Fruit fly (Drosophila melanogaster) whole organism, adult: ENCODE measurements around the gene CG15506.

Experiments
- CG11617 ChIP-seq: fragments of 200-800 bp; sonication (Bioruptor generic); optimal IDR thresholded peaks from 2 replicates; lab custom pipeline; 2017; ENCODE audit warnings: mild to moderate bottlenecking, missing biosample characterization, missing genetic modification reagents, missing genetic modification characterization
- CG12768 ChIP-seq: fragments of 200-800 bp; sonication (Bioruptor generic); optimal IDR thresholded peaks from 2 replicates; lab custom pipeline; 2017; ENCODE audit warnings: missing biosample characterization, missing genetic modification characterization, mild to moderate bottlenecking, moderate library complexity, missing genetic modification reagents
- CG14711 ChIP-seq: fragments of 200-800 bp; sonication (Bioruptor generic); optimal IDR thresholded peaks from 2 replicates; lab custom pipeline; 2018; ENCODE audit warnings: missing biosample characterization, mild to moderate bottlenecking, missing genetic modification characterization, moderate library complexity
- CG1620 ChIP-seq: fragments of 200-800 bp; sonication (Bioruptor generic); optimal IDR thresholded peaks from 2 replicates; lab custom pipeline; 2016; ENCODE audit warnings: missing biosample characterization, missing genetic modification characterization
- CG33017 ChIP-seq: fragments of 200-800 bp; sonication (Bioruptor generic); optimal IDR thresholded peaks from 2 replicates; lab custom pipeline; 2018; ENCODE audit warnings: missing biosample characterization, mild to moderate bottlenecking, missing genetic modification characterization, moderate library complexity
- CG5204 ChIP-seq: fragments of 200-800 bp; sonication (Bioruptor generic); optimal IDR thresholded peaks from 2 replicates; lab custom pipeline; 2016; ENCODE audit warnings: missing biosample characterization, missing genetic modification characterization
- CG7045 ChIP-seq: fragments of 200-800 bp; sonication (Bioruptor generic); optimal IDR thresholded peaks from 2 replicates; lab custom pipeline; 2017; ENCODE audit warnings: missing biosample characterization, mild to moderate bottlenecking, missing genetic modification characterization
- CG7101 ChIP-seq: fragments of 200-800 bp; sonication (Bioruptor generic); optimal IDR thresholded peaks from 2 replicates; lab custom pipeline; 2018; ENCODE audit warnings: missing biosample characterization, mild to moderate bottlenecking, missing genetic modification characterization, moderate library complexity
- Clk ChIP-seq: fragments of 200-800 bp; sonication (Bioruptor generic); optimal IDR thresholded peaks from 2 replicates; lab custom pipeline; 2017; ENCODE audit warnings: missing biosample characterization, missing genetic modification characterization
- Crg-1 ChIP-seq: fragments of 200-800 bp; sonication (Bioruptor generic); optimal IDR thresholded peaks from 2 replicates; lab custom pipeline; 2016; ENCODE audit warnings: missing biosample characterization, missing genetic modification characterization
- Hr96 ChIP-seq: fragments of 200-800 bp; sonication (Bioruptor generic); optimal IDR thresholded peaks from 2 replicates; lab custom pipeline; 2016; ENCODE audit warnings: missing biosample characterization, missing genetic modification characterization
- Mnt ChIP-seq: fragments of 200-800 bp; sonication (Bioruptor generic); optimal IDR thresholded peaks from 2 replicates; lab custom pipeline; 2016; ENCODE audit warnings: missing biosample characterization, mild to moderate bottlenecking, missing genetic modification characterization
- bab1 ChIP-seq: fragments of 200-800 bp; sonication (Bioruptor generic); optimal IDR thresholded peaks from 3 replicates; lab custom pipeline; 2019; ENCODE audit warnings: missing biosample characterization, mild to moderate bottlenecking, missing genetic modification characterization, moderate library complexity
- cic ChIP-seq: fragments of 200-800 bp; sonication (Bioruptor generic); optimal IDR thresholded peaks from 2 replicates; lab custom pipeline; 2017; ENCODE audit warnings: missing biosample characterization, mild to moderate bottlenecking, missing genetic modification characterization, moderate library complexity
- cnc ChIP-seq, 2 experiments: fragments of >200 bp; optimal IDR thresholded peaks; 2 replicates each; lab custom pipeline; 2017
- kay ChIP-seq: fragments of 200-800 bp; sonication (Bioruptor generic); peaks from one replicate; lab custom pipeline; 2016; ENCODE audit warnings: missing biosample characterization, missing genetic modification characterization, borderline replicate concordance
- ovo ChIP-seq: fragments of 200-800 bp; sonication (Bioruptor generic); optimal IDR thresholded peaks from 2 replicates; lab custom pipeline; 2016; ENCODE audit warnings: missing biosample characterization, missing genetic modification characterization
- pad ChIP-seq: fragments of 200-800 bp; sonication (Bioruptor generic); optimal IDR thresholded peaks from 3 replicates; lab custom pipeline; 2017; ENCODE audit warnings: missing biosample characterization, missing genetic modification characterization, mild to moderate bottlenecking, moderate library complexity, missing genetic modification reagents
- tj ChIP-seq: fragments of 200-800 bp; sonication (Bioruptor generic); optimal IDR thresholded peaks from 3 replicates; lab custom pipeline; 2017; ENCODE audit warnings: missing biosample characterization, mild to moderate bottlenecking, missing genetic modification characterization, moderate library complexity
- toe ChIP-seq: fragments of 200-800 bp; sonication (Bioruptor generic); optimal IDR thresholded peaks from 2 replicates; lab custom pipeline; 2016; ENCODE audit warnings: missing biosample characterization, missing genetic modification characterization

CG15506 gene

dm6 chr3R:29717519-29717918 lies 944 bp upstream of the CG15506 start:
- TF ChIP-seq CG5204 (GFP tag; lab: Kevin White, UChicago) (no peak), CG33017 (tag; lab: Kevin White, UChicago) (peak; percentile 80), Mnt (GFP tag; lab: Kevin White, UChicago) (no peak), CG14711 (tag; lab: Kevin White, UChicago) (peak; percentile 61), bab1 (GFP tag; lab: Kevin White, UChicago) (no peak), Crg-1 (GFP tag; lab: Kevin White, UChicago) (no peak), Hr96 (GFP tag; lab: Kevin White, UChicago) (peak; percentile 35), CG7045 (peak; percentile 49), CG12768 (peak; percentile 57), tj (no peak), Clk (GFP tag; lab: Kevin White, UChicago) (peak; percentile 38), kay (GFP tag; lab: Kevin White, UChicago) (no peak), CG11617 (no peak), CG7101 (tag; lab: Kevin White, UChicago) (peak; percentile 63), cic (GFP tag; lab: Kevin White, UChicago) (peak; percentile 8), toe (GFP tag; lab: Kevin White, UChicago) (no peak), pad (GFP tag; lab: Kevin White, UChicago) (peak; percentile 9), CG1620 (GFP tag; lab: Kevin White, UChicago) (no peak)

dm6 chr3R:29722238-29722637 lies 3.8 kb downstream of the CG15506 start, which contains the start of gene CG34296:
Gene CG34296 (plus strand): TSS chr3R:29722538.
- TF ChIP-seq cic (GFP tag; lab: Kevin White, UChicago) (no peak), CG7101 (tag; lab: Kevin White, UChicago) (no peak), CG12768 (no peak), kay (GFP tag; lab: Kevin White, UChicago) (no peak), Mnt (GFP tag; lab: Kevin White, UChicago) (no peak), Clk (GFP tag; lab: Kevin White, UChicago) (no peak), ovo (GFP tag; lab: Kevin White, UChicago) (no peak), pad (GFP tag; lab: Kevin White, UChicago) (no peak), tj (no peak)

- TF ChIP-seq bab1 (GFP tag; lab: Kevin White, UChicago) (peak; percentile 27), Mnt (GFP tag; lab: Kevin White, UChicago) (peak; percentile 27), CG12768 (peak; percentile 11), CG5204 (GFP tag; lab: Kevin White, UChicago) (no peak), Hr96 (GFP tag; lab: Kevin White, UChicago) (no peak), toe (GFP tag; lab: Kevin White, UChicago) (no peak), ovo (GFP tag; lab: Kevin White, UChicago) (no peak), cic (GFP tag; lab: Kevin White, UChicago) (peak; percentile 50), CG1620 (GFP tag; lab: Kevin White, UChicago) (no peak), Clk (GFP tag; lab: Kevin White, UChicago) (no peak), tj (peak; percentile 55), pad (GFP tag; lab: Kevin White, UChicago) (peak; percentile 38), CG7101 (tag; lab: Kevin White, UChicago) (no peak), CG7045 (no peak)
Measured at dm6 chr3R:29723048-29723656, 4.7 kb downstream of the CG15506 start, which contains the start of gene Pcd. Gene Pcd (plus strand): TSS chr3R:29723163.

- TF ChIP-seq CG7045 (no peak), tj (peak; percentile 65)
Measured at dm6 chr3R:29724745-29725144, 6.3 kb downstream of the CG15506 start, which contains the start of the genes Naa40 and CG18731. Gene Naa40 (minus strand): TSS chr3R:29724950. Gene CG18731 (plus strand): TSS chr3R:29725027.

dm6 chr3R:29725577-29726240 lies 7.2 kb downstream of the CG15506 start, which contains the start of gene Kul:
Gene Kul (plus strand): TSS chr3R:29725830.
- TF ChIP-seq CG14711 (tag; lab: Kevin White, UChicago) = no peak
- TF ChIP-seq CG7101 (tag; lab: Kevin White, UChicago) = peak; percentile 18
- TF ChIP-seq cic (GFP tag; lab: Kevin White, UChicago) = no peak
- no peak for TF ChIP-seq Crg-1 (GFP tag; lab: Kevin White, UChicago)
- TF ChIP-seq CG33017 (tag; lab: Kevin White, UChicago) = no peak
- TF ChIP-seq CG7045 = no peak
- peak; percentile 22 for TF ChIP-seq Mnt (GFP tag; lab: Kevin White, UChicago)
- TF ChIP-seq toe (GFP tag; lab: Kevin White, UChicago) = peak; percentile 66
- TF ChIP-seq CG1620 (GFP tag; lab: Kevin White, UChicago) = peak; percentile 22
- TF ChIP-seq CG12768 = peak; percentile 77
- peak; percentile 75 for TF ChIP-seq Hr96 (GFP tag; lab: Kevin White, UChicago)
- peak; percentile 28 for TF ChIP-seq tj
- peak; percentile 37 for TF ChIP-seq ovo (GFP tag; lab: Kevin White, UChicago)
- no peak for TF ChIP-seq kay (GFP tag; lab: Kevin White, UChicago)
- no peak for TF ChIP-seq Clk (GFP tag; lab: Kevin White, UChicago)
- TF ChIP-seq cnc (optimal IDR thresholded peaks at IDR 0.05; lab: Kevin White, UChicago) = no peak
- no peak for TF ChIP-seq CG5204 (GFP tag; lab: Kevin White, UChicago)
- no peak for TF ChIP-seq pad (GFP tag; lab: Kevin White, UChicago)
- peak; percentile 42 for TF ChIP-seq bab1 (GFP tag; lab: Kevin White, UChicago)
- TF ChIP-seq CG11617 = peak; percentile 38
